Worm (Caenorhabditis elegans) whole organism, dauer: ENCODE results near the gene gba-4.
"Not testable (repeated sequence)": the region's sequence is repeated elsewhere in the genome, so short reads cannot be mapped to it uniquely, and the experiment has no call there.

Source experiments
- unc-62 ChIP-seq: sonication (generic microtip); optimal IDR thresholded peaks from 2 replicates; lab custom pipeline; 2017; ENCODE audit warnings: missing biosample characterization, missing genetic modification reagents, missing genetic modification characterization

Gene gba-4

DNA sequence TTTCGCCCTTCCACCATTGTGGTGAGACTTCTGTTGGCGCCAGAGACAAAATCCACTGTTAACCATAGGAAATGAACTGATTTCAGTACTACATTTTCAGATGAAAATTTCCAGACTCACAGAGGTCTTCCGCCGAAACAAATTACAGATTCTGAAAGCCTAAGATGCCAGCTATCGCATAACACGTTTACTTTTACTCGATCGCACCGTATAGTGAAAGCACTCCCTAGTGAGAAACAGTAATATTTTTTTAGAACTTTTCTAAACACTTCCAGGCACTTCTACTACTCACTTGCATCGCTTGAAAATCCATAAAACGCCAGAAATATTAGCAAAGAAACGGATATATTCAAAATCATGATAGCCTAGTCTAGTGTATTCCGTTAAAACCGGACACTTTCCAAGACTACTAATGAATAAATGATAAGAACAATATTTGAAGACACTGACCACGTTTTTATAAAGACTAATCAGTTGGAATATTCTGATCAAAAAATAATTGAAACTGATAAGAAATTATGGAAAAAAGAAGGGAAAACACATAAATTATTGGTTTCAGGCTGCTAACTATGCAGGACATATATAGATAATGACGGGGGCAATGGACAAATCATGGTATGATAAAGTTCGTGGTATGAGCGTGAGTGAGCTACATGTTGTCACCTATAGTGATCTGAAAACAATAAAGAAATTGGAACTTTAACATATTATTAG, at the start of gene gba-4:
Gene gba-4, minus strand, starts transcription at position 418 of the 714 bp plus-strand sequence.
- TF ChIP-seq unc-62 (GFP tag; lab: Kevin White, UChicago) = not testable (repeated sequence)

DNA sequence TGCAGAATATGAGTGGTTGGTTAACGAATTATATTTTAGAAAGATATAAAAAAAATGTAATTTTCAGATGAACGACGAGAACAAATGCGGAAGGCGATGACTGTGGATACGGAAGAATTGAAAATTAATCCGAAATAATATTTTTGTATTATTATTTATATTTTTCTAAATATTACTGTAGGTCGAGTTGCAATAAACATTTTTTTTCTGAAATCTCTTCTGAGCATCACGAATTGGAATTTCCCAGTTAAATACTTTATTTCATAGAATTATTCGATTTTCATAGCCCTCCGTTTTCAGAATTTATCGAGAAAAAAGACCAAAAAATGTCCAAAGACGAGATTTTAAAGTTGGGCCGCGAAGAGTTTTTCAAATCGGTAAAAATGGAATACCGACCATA, 46.8 kb upstream of the gba-4 start, which contains the start of gene ZK616.2:
Gene ZK616.2, plus strand, starts transcription at position 301 of the 400 bp plus-strand sequence.
- TF ChIP-seq unc-62 (GFP tag; lab: Kevin White, UChicago) = no peak

DNA sequence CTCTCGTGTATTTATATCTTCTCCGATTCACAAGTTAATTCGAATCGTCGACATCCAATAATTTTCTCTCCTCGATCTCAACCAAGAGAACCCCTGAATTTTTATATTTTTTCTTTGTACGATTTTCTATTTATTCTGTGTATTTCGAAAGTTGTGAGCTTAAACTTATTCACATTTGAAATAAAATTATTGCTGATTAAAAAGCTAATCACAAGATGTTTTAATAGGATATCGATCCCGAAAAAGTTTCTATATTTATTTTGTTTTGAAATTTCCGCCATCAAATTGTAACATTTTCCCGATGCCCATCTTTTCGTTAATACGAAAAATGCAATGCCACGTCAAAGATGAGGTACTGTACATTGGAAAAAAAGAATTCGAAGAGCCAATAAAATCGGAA, 46.1 kb upstream of the gba-4 start, which contains the start of gene ZK616.3:
Gene ZK616.3, plus strand, starts transcription at position 301 of the 400 bp plus-strand sequence.
- TF ChIP-seq unc-62 (GFP tag; lab: Kevin White, UChicago) = no peak

DNA sequence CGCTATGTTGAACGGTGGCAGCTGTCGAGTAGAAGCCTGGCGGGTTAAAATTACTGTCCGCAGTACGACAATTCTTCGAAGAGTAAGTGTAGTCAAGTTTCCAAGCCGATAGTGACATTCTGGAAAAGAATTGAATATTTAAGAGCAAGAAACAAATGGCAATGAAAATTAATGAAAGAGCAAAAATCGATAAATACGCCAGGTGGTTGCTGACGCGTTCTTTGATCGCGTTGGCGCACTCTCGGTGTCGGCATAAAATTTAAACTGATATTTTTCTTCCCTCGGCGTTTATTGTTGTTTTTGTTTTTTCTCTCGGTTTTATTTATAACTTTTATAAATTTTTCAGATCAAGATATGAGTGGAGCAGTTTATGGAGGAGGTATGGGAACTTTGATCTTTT, 44.0 kb upstream of the gba-4 start, which contains the start of the genes perm-3 and swsn-6:
Gene perm-3, minus strand, starts transcription at position 118 of the 400 bp plus-strand sequence.
Gene swsn-6, plus strand, starts transcription at position 347 of the 400 bp plus-strand sequence.
- no peak for TF ChIP-seq unc-62 (GFP tag; lab: Kevin White, UChicago)

DNA sequence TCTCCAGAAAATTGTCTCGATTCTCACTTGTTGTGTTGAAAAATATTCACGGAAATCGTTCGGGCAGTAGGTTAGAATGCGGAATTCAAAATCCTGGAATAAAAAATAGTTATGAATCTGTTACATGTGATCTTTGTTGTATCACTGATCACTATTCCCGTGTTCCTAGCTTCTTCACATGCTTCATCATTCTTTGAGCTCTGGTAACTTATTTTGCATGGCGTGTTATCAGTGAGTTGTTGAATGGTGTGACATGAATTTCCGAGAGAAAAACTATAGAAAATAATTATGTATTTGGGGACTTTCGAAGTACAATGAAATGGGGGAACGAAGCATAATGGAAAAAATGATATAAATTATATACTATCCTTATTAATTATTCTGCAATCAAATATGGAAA, 42.9 kb upstream of the gba-4 start:
- TF ChIP-seq unc-62 (GFP tag; lab: Kevin White, UChicago) = no peak

DNA sequence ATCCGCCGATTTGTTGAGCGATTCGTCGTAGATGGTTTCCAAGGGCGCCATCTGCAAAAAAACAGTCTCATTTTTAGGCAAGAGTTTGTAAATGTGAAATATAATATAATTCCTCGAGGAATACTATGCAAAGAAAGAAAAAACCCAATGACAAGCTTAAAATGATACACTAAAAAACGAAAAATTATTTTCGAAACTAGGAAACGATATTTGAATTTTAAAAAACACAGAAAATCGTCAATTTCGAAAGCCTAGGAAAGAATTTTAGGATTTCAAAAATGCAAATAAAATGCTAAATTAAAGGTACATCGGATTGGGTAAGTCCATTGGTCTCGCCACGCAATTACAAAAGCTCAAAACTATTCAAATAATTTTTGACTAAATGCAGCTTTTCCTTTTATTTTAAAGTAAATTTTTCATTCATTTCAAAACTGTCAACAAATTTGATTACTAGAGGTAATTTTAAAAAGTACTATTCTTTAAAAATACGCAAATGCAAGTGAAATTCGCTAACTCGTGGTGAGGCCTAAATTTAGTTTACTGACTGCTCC, 40.9 kb upstream of the gba-4 start, which contains the start of the genes htp-1 and ZK616.5:
Gene htp-1, minus strand, starts transcription at position 51 of the 551 bp plus-strand sequence.
Gene ZK616.5, plus strand, starts transcription at position 423 of the 551 bp plus-strand sequence.
- TF ChIP-seq unc-62 (GFP tag; lab: Kevin White, UChicago) = no peak

DNA sequence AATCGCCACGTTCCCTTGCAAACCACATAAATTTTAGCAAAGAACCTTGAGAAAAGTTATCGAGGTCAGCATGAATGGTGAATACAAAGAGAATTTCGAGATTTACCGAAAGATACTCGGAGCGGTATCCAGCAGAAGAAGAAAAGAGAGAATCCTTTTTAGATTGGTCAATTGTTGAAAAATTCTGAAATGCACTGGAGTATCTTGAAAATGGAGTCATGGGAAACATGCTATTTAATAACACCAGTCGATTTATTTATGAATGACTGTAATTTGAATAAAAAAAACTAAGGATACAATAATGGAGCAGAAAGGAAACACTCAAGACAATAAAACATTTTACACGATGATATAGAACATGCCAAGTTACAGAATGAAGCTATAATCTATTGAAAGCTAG, 39.3 kb upstream of the gba-4 start:
- TF ChIP-seq unc-62 (GFP tag; lab: Kevin White, UChicago) = no peak

DNA sequence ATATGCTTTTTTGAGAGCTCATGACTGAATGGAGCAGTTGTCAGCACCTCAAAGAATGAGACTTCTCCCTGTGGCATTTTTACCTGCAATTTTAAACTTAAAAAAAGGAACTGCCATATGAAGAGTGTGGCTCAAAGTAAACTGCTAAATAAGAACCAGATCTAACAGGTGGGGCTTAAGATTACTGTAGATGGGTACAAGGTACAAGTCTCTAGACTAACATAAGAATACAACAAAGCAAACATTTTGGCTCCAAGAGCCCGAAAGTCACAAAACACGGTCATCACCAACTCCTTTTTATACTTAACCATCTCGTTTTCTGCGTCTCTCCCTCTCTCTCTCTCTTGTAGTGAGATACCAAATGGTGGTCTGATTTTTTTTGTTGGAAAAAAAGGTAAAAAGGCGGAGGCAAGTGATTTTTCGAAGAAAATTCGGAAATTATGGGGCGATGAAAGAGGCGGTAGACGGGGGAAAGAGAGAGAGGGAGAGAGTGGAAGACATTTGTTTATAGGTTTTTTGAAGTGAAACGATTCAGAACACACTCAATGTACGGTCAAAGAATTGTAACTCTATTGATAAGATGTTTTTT, 37.9 kb upstream of the gba-4 start, which contains the start of gene elo-6:
Gene elo-6, minus strand, starts transcription at position 83 of the 589 bp plus-strand sequence.
- no peak for TF ChIP-seq unc-62 (GFP tag; lab: Kevin White, UChicago)

DNA sequence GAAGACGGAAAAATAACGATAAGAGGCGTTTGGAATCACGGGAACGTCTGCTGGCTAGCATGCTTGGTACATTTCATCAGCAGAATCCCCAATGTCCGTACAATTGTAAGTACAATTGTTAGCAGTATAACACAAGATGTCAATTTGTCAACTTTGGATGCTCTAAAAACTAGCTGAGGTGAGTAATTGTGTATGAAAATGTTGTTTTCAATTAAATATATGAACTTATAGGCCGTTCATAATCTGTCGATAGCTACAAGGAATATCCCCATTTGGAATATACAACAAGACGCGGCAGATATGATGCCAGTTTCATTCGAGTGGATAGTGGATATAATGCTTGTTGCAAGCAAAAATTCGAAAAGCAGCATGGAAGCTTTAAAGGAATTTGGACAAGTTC, 34.3 kb upstream of the gba-4 start, which contains the start of gene F41H10.12:
Gene F41H10.12, plus strand, starts transcription at position 301 of the 400 bp plus-strand sequence.
- no peak for TF ChIP-seq unc-62 (GFP tag; lab: Kevin White, UChicago)

DNA sequence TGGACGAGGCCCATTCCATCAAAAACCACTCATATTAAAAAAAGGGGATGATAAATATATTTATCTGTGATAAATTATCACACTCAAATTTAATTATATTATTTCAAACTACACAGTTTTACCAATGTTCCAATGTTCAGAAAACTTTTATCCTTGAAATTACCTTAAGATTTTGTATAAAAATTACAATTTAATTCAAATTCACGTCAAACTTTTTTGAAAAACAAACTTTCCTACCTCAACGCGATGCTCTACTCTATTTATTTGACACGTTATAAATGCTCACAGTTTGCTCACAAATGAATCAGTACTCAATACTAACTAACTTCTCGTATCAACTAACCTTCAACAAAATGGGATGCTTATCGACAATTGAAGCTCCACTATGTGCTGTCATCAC, 31.9 kb upstream of the gba-4 start, which contains the start of gene F41H10.1:
Gene F41H10.1, plus strand, starts transcription at position 301 of the 400 bp plus-strand sequence.
- no peak for TF ChIP-seq unc-62 (GFP tag; lab: Kevin White, UChicago)

DNA sequence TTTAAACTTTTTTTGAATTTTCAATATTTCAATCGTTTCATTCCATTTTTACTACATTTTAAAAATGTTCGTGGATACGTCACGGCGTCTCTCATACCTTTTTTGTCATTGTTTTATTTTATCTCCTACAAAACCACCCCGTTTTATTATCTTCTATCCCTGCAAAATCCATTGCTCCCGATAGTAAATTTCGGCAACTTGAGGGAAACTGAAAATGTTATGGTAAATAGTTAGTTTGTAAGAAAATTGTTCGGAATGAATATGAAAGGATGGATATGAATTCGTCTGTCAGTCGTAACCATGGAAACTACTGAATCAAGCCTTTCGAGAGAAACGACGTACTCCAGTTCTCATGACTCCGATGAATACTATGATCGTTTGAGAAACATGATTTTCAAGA, 30.6 kb upstream of the gba-4 start, which contains the start of gene F41H10.2:
Gene F41H10.2, plus strand, starts transcription at position 301 of the 400 bp plus-strand sequence.
- TF ChIP-seq unc-62 (GFP tag; lab: Kevin White, UChicago) = no peak

DNA sequence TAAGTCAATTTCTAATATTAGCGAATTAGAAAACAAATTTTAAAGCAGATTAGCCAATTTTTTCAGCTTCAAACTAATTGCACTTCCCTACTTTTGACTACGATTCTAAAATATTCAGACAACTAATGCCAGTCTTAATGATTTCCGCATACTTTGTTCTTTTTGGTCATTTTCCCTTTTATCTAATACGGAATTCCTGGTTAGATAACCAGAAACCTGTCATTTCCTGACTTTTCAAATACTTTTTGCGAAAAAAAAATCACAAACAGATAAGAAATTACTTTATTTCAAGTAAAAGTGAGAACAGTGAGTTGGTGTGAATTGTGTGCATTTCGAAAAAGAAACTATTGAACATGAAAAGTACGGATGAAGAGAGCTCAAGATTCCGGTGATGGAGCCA, 29.4 kb upstream of the gba-4 start:
- no peak for TF ChIP-seq unc-62 (GFP tag; lab: Kevin White, UChicago)

DNA sequence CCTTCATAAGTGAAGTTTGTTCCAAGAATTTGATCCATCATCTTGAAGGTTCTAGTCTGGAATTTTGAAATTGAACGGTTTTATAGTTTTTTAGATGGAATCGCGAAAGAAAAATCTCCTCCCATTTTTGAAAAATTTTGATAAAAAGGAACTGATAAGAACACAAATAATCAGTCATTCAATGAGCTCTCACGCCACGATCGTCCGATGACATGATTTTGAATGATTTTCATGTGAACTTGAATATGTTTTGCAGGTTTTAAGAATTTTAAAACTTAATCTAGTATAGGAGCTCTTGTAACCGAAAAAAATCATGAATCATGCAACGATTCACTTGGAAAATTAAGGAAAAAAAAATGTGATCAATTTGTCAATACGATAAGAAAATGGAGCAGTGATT, 26.4 kb upstream of the gba-4 start, which contains the start of gene elo-5:
Gene elo-5, minus strand, starts transcription at position 56 of the 400 bp plus-strand sequence.
- TF ChIP-seq unc-62 (GFP tag; lab: Kevin White, UChicago) = no peak

DNA sequence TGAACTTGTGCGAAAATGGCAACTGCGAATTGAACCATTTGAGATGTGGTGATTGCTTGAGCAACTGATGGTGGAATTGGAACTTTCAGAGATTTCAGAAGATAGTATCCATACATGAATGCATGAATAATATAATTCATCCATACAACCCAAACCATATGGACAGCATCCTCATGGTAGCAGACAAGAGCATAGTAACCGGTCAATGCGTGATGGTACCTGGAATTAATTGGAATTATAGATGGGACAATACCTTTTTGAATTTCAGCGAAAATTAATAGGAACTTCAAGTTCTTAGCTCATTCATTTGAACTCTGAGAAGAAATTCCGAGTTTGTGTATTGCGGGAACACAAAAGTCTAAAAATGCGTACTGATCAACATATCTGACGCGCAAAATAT, 24.2 kb upstream of the gba-4 start:
- no peak for TF ChIP-seq unc-62 (GFP tag; lab: Kevin White, UChicago)

DNA sequence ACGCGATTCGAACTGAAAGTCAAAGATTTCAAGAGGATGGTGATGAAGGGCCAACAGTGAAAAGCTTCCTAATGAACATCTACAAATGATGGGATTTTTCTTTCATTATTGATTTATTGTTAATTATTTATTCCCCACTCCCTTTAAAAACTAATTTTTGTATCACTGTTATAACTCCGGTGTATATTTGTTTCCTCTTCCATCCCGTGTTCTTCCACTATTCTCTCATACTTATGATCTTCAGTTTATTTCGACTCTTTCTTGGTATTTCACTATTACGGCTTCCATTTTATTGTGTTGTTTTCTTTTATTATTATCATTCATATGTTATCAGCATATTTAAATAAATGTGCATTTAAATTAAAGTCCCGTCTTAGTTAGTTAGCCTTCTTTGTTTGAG, 23.6 kb upstream of the gba-4 start:
- no peak for TF ChIP-seq unc-62 (GFP tag; lab: Kevin White, UChicago)

DNA sequence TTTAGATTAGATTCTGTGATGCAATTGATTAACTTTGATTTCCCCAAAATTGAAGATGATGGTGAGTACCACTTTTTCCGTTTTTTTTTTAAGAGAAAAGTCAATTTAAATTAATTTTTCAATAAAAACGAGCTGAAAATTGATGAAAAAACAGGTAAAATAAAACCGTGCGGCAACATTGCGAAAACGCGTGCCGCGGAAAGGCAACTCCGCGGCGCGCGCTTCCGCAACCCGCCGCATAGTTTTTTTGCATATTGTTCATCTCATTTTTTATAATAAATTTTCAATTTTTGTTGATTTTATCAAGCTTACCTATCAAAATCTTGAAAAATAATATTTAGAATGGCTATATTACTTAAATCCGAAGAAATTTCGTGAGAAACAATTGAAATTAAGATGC, 20.2 kb upstream of the gba-4 start:
- no peak for TF ChIP-seq unc-62 (GFP tag; lab: Kevin White, UChicago)
